Worm (Caenorhabditis elegans) whole organism, early embryonic: ENCODE results near the gene C17C3.5.

Experiments used
- F13C5.2 ChIP-seq: sonication (generic microtip); optimal IDR thresholded peaks from 2 replicates; lab custom pipeline; 2017; ENCODE audit warnings: mild to moderate bottlenecking, missing genetic modification characterization, inconsistent platforms, missing compliant biosample characterization
- aly-1 ChIP-seq: sonication (generic microtip); optimal IDR thresholded peaks from 2 replicates; lab custom pipeline; 2016; ENCODE audit warnings: missing genetic modification characterization, missing compliant biosample characterization
- ama-1 ChIP-seq: fragments of 150-350 bp; optimal IDR thresholded peaks from 2 replicates; lab custom pipeline; 2014
- hmbx-1 ChIP-seq: sonication (generic microtip); optimal IDR thresholded peaks from 2 replicates; lab custom pipeline; 2016; ENCODE audit warnings: mild to moderate bottlenecking, missing genetic modification characterization, missing compliant biosample characterization

DNA sequence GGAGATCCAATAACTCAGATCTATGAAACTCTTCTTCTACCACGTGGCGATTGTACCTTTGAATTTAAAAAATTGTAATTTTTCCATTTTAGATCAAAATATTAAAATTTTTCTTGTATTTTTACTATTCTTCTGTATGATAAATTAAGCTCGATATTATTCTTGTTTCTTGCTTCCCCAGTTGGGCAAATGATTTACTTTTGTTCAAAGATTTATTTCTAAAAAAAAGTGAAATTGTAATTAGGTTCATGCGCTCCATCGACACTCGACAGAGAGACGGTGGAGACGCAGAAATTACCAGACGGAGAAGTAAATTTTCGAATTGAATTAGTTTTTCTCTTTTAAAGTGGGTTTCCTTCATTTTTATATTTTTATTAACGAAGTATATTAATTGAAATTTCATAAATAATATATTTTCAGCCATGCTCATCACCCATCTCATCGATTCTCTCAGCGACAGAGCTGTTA is 45.8 kb upstream of the C17C3.5 start, which contains the start of gene npp-24:
- TF ChIP-seq F13C5.2 (tag; lab: Kevin White, UChicago) (no peak), hmbx-1 (no peak), aly-1 (tag; lab: Kevin White, UChicago) (no peak), ama-1 (lab: Kevin White, UChicago) (no peak)
